Fruit fly (Drosophila melanogaster) Kc167 (cell line): ENCODE data around the gene Nup98-96.

Experiments used
- Myc ChIP-seq: fragments of >200 bp; optimal IDR thresholded peaks from 2 replicates; lab custom pipeline; 2017; ENCODE audit warnings: missing external identifiers
- Sin3A ChIP-seq: fragments of >200 bp; optimal IDR thresholded peaks from 2 replicates; lab custom pipeline; 2018; ENCODE audit warnings: missing external identifiers
- h ChIP-seq: fragments of >200 bp; optimal IDR thresholded peaks from 3 replicates; lab custom pipeline; 2018; ENCODE audit warnings: missing external identifiers
- insv ChIP-seq: fragments of >200 bp; optimal IDR thresholded peaks from 3 replicates; lab custom pipeline; 2018; ENCODE audit warnings: missing external identifiers
- psq ChIP-seq: fragments of >200 bp; optimal IDR thresholded peaks from 2 replicates; lab custom pipeline; 2017; ENCODE audit warnings: missing external identifiers
- ttk ChIP-seq: sonication (Bioruptor generic); optimal IDR thresholded peaks from 2 replicates; lab custom pipeline; 2017; ENCODE audit warnings: missing external identifiers

Nup98-96 gene

DNA sequence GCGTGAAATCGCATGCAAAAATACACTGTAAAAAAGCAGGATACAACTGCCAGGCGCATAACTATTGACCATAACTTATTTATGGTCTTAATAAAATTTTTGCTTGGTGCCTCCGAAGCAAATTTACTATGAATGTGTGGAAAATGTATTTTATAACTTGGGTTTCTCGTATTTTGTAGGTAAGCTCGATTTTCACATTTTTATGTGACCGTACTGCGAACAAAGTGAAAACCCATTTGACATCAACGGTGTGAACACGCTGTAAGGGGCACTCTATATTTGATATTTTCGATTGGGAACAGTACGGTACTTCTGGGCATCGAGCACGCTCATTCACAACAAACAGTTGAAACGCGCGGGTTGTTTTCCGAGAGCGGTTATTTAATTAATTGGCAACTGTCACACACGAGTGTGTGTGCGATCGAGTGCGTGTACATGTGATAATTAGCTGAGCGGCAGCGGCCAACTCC is at the start of gene Nup98-96, which contains the start of gene mbc:
TSS of gene Nup98-96 (minus strand) at position 156 of the 470 bp plus-strand sequence.
TSS of gene mbc (plus strand) at position 300 of the 470 bp plus-strand sequence.
- TF ChIP-seq h (lab: Kevin White, UChicago) = no peak
- TF ChIP-seq insv (lab: Kevin White, UChicago) = no peak
- TF ChIP-seq psq (lab: Kevin White, UChicago) = no peak
- no peak for TF ChIP-seq Myc (lab: Kevin White, UChicago)

- TF ChIP-seq ttk (lab: Kevin White, UChicago) (no peak), Myc (lab: Kevin White, UChicago) (no peak), Sin3A (lab: Kevin White, UChicago) (no peak), insv (lab: Kevin White, UChicago) (no peak), h (lab: Kevin White, UChicago) (no peak), psq (lab: Kevin White, UChicago) (no peak)
Observed at dm6 chr3R:23827093-23827492, 45.7 kb upstream of the Nup98-96 start.

DNA sequence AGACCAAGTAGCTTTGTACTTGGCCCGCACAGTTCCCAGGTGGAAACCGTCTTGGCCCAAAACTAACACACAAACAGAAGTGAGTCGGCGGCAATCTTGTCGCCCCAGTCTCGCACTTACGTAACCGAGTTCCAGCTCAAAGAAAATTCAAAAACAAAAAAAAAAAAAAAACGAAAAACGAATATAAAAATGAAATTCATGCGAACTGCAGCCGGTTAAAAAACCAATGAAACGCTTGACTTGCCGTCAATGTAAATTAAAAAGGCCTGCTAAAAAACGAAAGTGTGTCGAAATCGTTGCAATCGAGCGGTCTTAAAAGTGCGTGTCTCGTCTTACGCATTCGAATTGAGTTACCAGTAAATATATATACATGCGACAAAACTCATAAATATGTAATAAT is 42.3 kb upstream of the Nup98-96 start:
- TF ChIP-seq psq (lab: Kevin White, UChicago) (no peak), h (lab: Kevin White, UChicago) (no peak)

DNA sequence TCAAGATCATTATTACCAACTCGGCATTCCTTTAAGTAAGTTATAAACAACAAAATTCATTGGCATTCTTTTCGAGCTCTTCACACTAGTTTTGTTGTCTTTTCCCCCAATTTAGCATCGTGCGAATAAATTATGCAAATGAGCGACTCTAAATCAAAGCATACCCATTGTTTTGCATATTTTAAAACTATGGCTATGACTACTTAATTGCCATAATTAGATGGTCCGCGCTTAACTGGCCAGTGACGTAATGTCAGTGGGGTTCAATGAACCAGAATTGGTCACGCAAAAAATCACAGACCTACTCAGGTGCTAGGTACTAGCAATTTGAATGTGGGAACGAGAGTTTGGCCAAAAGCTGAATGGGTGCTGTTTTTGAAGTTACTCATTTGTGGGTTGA is 41.5 kb upstream of the Nup98-96 start:
- TF ChIP-seq ttk (lab: Kevin White, UChicago) (no peak), insv (lab: Kevin White, UChicago) (no peak), h (lab: Kevin White, UChicago) (no peak), Myc (lab: Kevin White, UChicago) (no peak)

dm6 chr3R:23820290-23820689 is 38.9 kb upstream of the Nup98-96 start:
- TF ChIP-seq Myc (lab: Kevin White, UChicago) (no peak), Sin3A (lab: Kevin White, UChicago) (no peak), insv (lab: Kevin White, UChicago) (no peak), ttk (lab: Kevin White, UChicago) (no peak), psq (lab: Kevin White, UChicago) (no peak), h (lab: Kevin White, UChicago) (no peak)

dm6 chr3R:23818879-23819408 is 37.5 kb upstream of the Nup98-96 start, which contains the start of the genes CG33111 and eIF4G2:
Gene CG33111 (minus strand): TSS chr3R:23819237.
Gene eIF4G2 (minus strand): TSS chr3R:23819237.
- no peak for TF ChIP-seq insv (lab: Kevin White, UChicago)
- no peak for TF ChIP-seq h (lab: Kevin White, UChicago)
- no peak for TF ChIP-seq ttk (lab: Kevin White, UChicago)
- no peak for TF ChIP-seq psq (lab: Kevin White, UChicago)
- TF ChIP-seq Sin3A (lab: Kevin White, UChicago) = no peak
- no peak for TF ChIP-seq Myc (lab: Kevin White, UChicago)

DNA sequence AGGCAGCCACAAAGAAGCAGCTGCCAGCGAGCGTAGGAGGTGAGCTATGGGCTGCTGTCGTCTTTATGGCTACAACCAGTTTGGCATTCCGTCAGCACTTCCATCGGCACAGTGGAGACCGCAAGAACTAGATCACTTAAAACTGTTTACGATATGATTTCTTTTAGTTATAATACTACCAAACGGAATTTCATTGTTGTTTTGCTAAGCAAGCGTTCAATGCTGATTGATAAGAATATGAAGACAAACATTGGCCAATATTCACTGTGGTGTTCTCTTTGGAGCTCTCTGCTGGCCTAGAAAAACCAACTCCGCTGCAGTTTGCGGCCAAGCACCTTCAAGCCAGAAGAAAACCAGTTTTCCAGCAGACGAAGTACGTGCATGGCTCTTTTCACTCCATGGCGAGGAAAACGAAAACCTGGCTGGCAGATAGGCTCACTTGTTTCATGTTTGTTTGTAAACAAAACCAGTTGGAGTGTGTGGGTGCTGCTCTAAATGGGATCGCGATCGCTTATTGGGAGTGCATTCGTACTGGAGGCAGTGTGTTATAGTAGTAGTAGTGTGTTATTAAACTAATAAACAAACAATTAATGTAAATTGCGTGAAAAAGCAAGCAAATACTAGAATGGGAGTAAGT is 36.3 kb upstream of the Nup98-96 start:
- no peak for TF ChIP-seq h (lab: Kevin White, UChicago)
- TF ChIP-seq ttk (lab: Kevin White, UChicago) = no peak
- no peak for TF ChIP-seq psq (lab: Kevin White, UChicago)
- no peak for TF ChIP-seq Sin3A (lab: Kevin White, UChicago)
- no peak for TF ChIP-seq insv (lab: Kevin White, UChicago)
- no peak for TF ChIP-seq Myc (lab: Kevin White, UChicago)

dm6 chr3R:23803668-23804067 is 22.2 kb upstream of the Nup98-96 start, which contains the start of gene CG34355:
Gene CG34355 (plus strand): TSS chr3R:23803859.
- TF ChIP-seq psq (lab: Kevin White, UChicago) = no peak
- no peak for TF ChIP-seq Myc (lab: Kevin White, UChicago)
- TF ChIP-seq h (lab: Kevin White, UChicago) = no peak
- no peak for TF ChIP-seq ttk (lab: Kevin White, UChicago)
- TF ChIP-seq Sin3A (lab: Kevin White, UChicago) = no peak
- TF ChIP-seq insv (lab: Kevin White, UChicago) = no peak

dm6 chr3R:23791491-23791890 is 10.1 kb upstream of the Nup98-96 start:
- TF ChIP-seq h (lab: Kevin White, UChicago) = no peak
- no peak for TF ChIP-seq Myc (lab: Kevin White, UChicago)
- TF ChIP-seq ttk (lab: Kevin White, UChicago) = no peak
- no peak for TF ChIP-seq Sin3A (lab: Kevin White, UChicago)
- no peak for TF ChIP-seq psq (lab: Kevin White, UChicago)
- no peak for TF ChIP-seq insv (lab: Kevin White, UChicago)

- no peak for TF ChIP-seq psq (lab: Kevin White, UChicago)
- TF ChIP-seq ttk (lab: Kevin White, UChicago) = no peak
- no peak for TF ChIP-seq insv (lab: Kevin White, UChicago)
- no peak for TF ChIP-seq Myc (lab: Kevin White, UChicago)
- no peak for TF ChIP-seq h (lab: Kevin White, UChicago)
- TF ChIP-seq Sin3A (lab: Kevin White, UChicago) = no peak
Observed at dm6 chr3R:23790483-23791175, 9.2 kb upstream of the Nup98-96 start.

DNA sequence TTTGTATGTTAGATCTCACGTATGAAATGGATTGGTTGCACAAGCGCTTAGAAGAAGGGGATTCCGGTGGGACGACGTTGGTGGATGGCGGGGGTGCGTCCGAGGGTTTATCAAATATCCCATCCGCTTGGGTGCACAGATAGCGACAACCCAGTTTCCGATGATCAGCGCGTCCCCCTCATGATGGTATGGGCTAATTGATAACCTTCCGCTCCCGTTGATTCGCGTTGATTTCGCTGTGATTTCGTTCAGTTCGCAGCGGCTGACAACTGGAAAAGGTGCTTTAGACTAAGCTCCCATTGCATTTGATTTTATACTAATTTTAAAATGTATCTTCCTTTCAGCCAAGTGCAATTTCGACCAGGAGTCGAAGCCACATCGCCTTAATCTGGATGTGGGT is 8.2 kb upstream of the Nup98-96 start:
- TF ChIP-seq insv (lab: Kevin White, UChicago) = no peak
